Worm (Caenorhabditis elegans): ENCODE measurements around the gene T01C3.3.

- TF ChIP-seq nhr-12 (tag; optimal IDR thresholded peaks at IDR 0.05), result no peak
- no peak for TF ChIP-seq ceh-16 (tag; optimal IDR thresholded peaks at IDR 0.05)
- no peak for TF ChIP-seq ama-1 (optimal IDR thresholded peaks at IDR 0.05)
- no peak for TF ChIP-seq unc-55 (GFP tag; optimal IDR thresholded peaks at IDR 0.05)
- no peak for TF ChIP-seq ztf-11 (tag; optimal IDR thresholded peaks at IDR 0.05)
- no peak for TF ChIP-seq nhr-11 (tag; optimal IDR thresholded peaks at IDR 0.05)
- TF ChIP-seq elt-3 (tag; optimal IDR thresholded peaks at IDR 0.05), result no peak
- no peak for TF ChIP-seq egl-27 (tag; optimal IDR thresholded peaks at IDR 0.05)
- TF ChIP-seq blmp-1 (tag; optimal IDR thresholded peaks at IDR 0.05; ENCODE audit: insufficient read depth), result no peak
- TF ChIP-seq ztf-4 (tag; optimal IDR thresholded peaks at IDR 0.05), result no peak
- TF ChIP-seq snpc-4 (tag; optimal IDR thresholded peaks at IDR 0.05), result no peak
- TF ChIP-seq nhr-6 (tag; optimal IDR thresholded peaks at IDR 0.05), result no peak
- no peak for TF ChIP-seq nhr-25 (tag; optimal IDR thresholded peaks at IDR 0.05)
- no peak for TF ChIP-seq Y55F3AM.14 (GFP tag; optimal IDR thresholded peaks at IDR 0.05)
Measured at ce11 chrV:15000055-15000704, 7.7 kb upstream of the T01C3.3 start, which contains the start of gene rps-16.
